Worm (Caenorhabditis elegans): ENCODE results near the gene C24F3.2.

- TF ChIP-seq unc-86 (tag; optimal IDR thresholded peaks at IDR 0.05) (no peak), tbx-2 (tag; optimal IDR thresholded peaks at IDR 0.05) (no peak), nhr-12 (tag; optimal IDR thresholded peaks at IDR 0.05) (no peak), fkh-10 (GFP tag; optimal IDR thresholded peaks at IDR 0.05) (no peak), snpc-4 (tag; optimal IDR thresholded peaks at IDR 0.05) (no peak), tlp-1 (tag; optimal IDR thresholded peaks at IDR 0.05) (no peak)
These were observed 1.2 kb upstream of the C24F3.2 start, which contains the start of gene tram-1 for ce11 chrIV:10221187-10221586.

Measured in whole organism, L1 larva.